Worm (Caenorhabditis elegans): ENCODE results near the gene uvs-1.

uvs-1 gene

DNA sequence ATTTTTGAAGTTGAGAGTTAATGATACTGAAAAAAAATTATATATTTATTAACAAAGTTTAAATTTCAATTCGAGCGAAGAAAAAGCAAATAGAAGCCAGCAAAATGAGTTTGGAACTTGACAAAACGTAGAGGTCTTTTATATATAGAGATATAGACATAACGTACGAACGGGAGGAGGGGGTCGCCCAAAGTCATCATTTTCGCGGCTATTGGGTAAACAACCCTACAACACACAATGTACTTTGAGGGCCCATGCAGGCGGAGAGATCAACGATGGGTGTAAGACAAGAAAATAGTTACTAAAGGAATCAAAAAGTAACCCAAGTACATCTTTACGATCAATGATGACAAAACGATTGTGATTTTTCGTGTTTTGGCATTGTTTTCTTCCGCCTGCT lies 7.8 kb upstream of the uvs-1 start, which contains the start of gene ZK742.4:
Gene ZK742.4, minus strand, starts transcription at position 35 of the 400 bp plus-strand sequence.
- TF ChIP-seq ceh-34 (tag; optimal IDR thresholded peaks at IDR 0.05) (no peak), tbx-2 (tag; optimal IDR thresholded peaks at IDR 0.05) (peak; percentile 12)

DNA sequence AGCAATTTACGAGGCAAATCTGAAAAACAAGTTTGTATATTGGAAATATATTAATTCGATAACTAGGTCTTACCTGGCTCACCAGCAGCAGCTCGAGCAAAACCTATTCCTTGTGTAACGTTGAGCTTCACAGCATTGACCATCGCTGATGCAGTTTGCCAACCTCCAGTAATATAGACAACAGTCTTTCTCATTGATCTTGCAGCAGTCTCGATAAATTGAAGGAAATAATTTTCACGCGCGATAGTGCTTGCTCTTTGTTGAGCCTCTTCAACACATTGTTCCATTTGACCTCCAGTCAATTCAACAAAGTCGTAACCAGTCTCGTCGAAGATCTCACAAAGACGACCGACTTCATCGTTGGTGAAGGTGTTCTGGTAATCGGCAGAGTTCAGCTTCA lies 6.6 kb upstream of the uvs-1 start:
- no peak for TF ChIP-seq che-1 (tag; optimal IDR thresholded peaks at IDR 0.05)
- TF ChIP-seq fkh-10 (GFP tag; optimal IDR thresholded peaks at IDR 0.05): no peak
- no peak for TF ChIP-seq ceh-9 (tag; optimal IDR thresholded peaks at IDR 0.05)
- no peak for TF ChIP-seq mec-3 (tag; optimal IDR thresholded peaks at IDR 0.05; ENCODE audit: borderline replicate concordance)
- TF ChIP-seq npax-4 (tag; optimal IDR thresholded peaks at IDR 0.05): no peak
- no peak for TF ChIP-seq lim-6 (tag; optimal IDR thresholded peaks at IDR 0.05)
- no peak for TF ChIP-seq C38D4.7 (GFP tag; optimal IDR thresholded peaks at IDR 0.05)
- TF ChIP-seq nhr-11 (tag; optimal IDR thresholded peaks at IDR 0.05): no peak
- TF ChIP-seq tbx-2 (tag; optimal IDR thresholded peaks at IDR 0.05): no peak
- no peak for TF ChIP-seq C08G9.2 (tag; optimal IDR thresholded peaks at IDR 0.05)
- TF ChIP-seq madf-2 (tag; optimal IDR thresholded peaks at IDR 0.05): no peak
- no peak for TF ChIP-seq zip-5 (tag; optimal IDR thresholded peaks at IDR 0.05)
- no peak for TF ChIP-seq ceh-45 (GFP tag; IDR thresholded peaks at IDR 0.05)
- TF ChIP-seq ceh-34 (tag; optimal IDR thresholded peaks at IDR 0.05): no peak
- TF ChIP-seq ceh-6 (GFP tag; optimal IDR thresholded peaks at IDR 0.05): no peak

DNA sequence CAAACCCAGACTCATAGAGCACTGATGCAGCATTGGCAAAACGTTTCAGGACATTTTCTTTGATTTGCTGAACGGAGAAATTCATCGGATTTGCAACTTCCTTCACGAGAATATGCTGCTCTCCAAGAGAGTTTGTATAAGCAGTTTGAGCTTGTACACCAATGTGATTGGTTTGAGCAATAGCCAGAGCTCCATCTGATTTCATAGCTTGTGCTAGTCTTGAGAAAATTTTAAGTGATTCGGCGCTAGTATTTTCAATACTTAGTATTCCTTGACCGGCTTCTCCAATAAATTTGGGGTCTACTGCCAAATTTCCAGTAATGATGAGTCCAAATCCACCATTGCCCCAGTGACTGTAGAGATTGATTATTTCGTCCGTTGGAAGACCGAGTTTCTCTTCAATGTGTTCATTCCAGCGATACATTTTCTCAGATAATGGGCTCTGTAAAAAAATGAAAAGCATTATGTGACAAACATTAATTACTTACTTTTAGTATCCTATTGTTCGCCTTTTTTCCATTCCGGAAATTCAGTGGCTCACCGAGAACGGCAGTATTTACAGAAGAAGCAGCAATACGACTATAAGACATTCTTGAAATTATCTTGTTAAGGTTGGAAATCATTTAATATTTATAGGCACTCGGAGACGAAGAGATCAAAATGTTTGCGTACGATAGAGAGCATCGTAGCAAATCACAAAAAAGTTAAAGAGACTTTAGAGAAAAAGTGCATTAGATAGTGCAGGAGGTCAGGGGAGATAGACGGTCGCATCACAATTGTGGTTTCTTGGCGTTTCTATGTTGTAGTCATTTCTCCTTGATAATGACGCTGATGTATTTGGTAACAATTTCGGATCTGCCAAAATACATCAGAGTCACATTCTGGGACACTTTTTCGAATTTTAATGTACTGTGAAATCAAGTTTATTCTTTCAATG lies 5.6 kb upstream of the uvs-1 start, which contains the start of gene ZK742.3:
Gene ZK742.3, minus strand, starts transcription at position 593 of the 937 bp plus-strand sequence.
- no peak for TF ChIP-seq pag-3 (tag; optimal IDR thresholded peaks at IDR 0.05; ENCODE audit: borderline replicate concordance)
- TF ChIP-seq mec-3 (tag; optimal IDR thresholded peaks at IDR 0.05; ENCODE audit: borderline replicate concordance): no peak
- no peak for TF ChIP-seq Y22D7AL.16 (tag; optimal IDR thresholded peaks at IDR 0.05)
- TF ChIP-seq ceh-2 (tag; optimal IDR thresholded peaks at IDR 0.05): no peak
- TF ChIP-seq K09A11.1 (tag; optimal IDR thresholded peaks at IDR 0.05; ENCODE audit: insufficient read depth): no peak
- no peak for TF ChIP-seq ama-1 (optimal IDR thresholded peaks at IDR 0.05)
- no peak for TF ChIP-seq pqm-1 (tag; optimal IDR thresholded peaks at IDR 0.05)
- TF ChIP-seq lin-11 (tag; optimal IDR thresholded peaks at IDR 0.05): no peak
- no peak for TF ChIP-seq ceh-30 (tag; optimal IDR thresholded peaks at IDR 0.05)
- TF ChIP-seq pat-9 (tag; optimal IDR thresholded peaks at IDR 0.05): no peak
- no peak for TF ChIP-seq unc-86 (tag; optimal IDR thresholded peaks at IDR 0.05)
- no peak for TF ChIP-seq hlh-30 (tag; optimal IDR thresholded peaks at IDR 0.05; ENCODE audit: insufficient read depth)

DNA sequence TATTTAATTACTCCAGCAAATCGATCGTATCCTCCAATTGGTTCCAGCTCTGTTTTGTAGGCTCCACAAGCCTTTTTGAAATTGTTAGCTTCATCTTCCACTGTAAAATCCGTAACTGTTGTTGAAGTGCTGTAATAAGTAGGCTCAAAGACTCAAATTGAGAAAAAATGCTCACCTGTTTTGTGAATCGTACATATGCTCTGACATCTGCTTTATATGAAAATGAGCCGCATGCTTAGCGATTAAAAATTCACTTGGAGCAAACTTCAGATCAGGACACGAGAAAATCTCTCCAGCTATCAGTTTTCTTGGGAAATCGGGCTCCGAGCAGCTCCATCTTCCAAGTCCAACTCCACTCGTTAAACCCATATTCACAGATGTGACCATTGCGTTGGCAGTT lies 4.4 kb upstream of the uvs-1 start:
- TF ChIP-seq unc-42 (tag; optimal IDR thresholded peaks at IDR 0.05) (no peak), pros-1 (tag; optimal IDR thresholded peaks at IDR 0.05) (no peak), ceh-48 (tag; optimal IDR thresholded peaks at IDR 0.05) (no peak), fkh-6 (tag; optimal IDR thresholded peaks at IDR 0.05) (no peak), sox-2 (GFP tag; IDR thresholded peaks at IDR 0.05) (no peak), T23F11.4 (GFP tag; optimal IDR thresholded peaks at IDR 0.05) (no peak), unc-86 (tag; optimal IDR thresholded peaks at IDR 0.05) (no peak), pqm-1 (tag; optimal IDR thresholded peaks at IDR 0.05) (no peak), ceh-9 (tag; optimal IDR thresholded peaks at IDR 0.05) (no peak), C38D4.7 (GFP tag; optimal IDR thresholded peaks at IDR 0.05) (no peak), tbx-7 (tag; optimal IDR thresholded peaks at IDR 0.05) (no peak), ttx-3 (tag; optimal IDR thresholded peaks at IDR 0.05) (no peak), ztf-16 (tag; optimal IDR thresholded peaks at IDR 0.05) (no peak), hlh-6 (tag; optimal IDR thresholded peaks at IDR 0.05) (no peak), ceh-34 (tag; optimal IDR thresholded peaks at IDR 0.05) (no peak)
